Worm (Caenorhabditis elegans): ENCODE measurements around the gene C47E12.3.

The C47E12.3 gene

DNA sequence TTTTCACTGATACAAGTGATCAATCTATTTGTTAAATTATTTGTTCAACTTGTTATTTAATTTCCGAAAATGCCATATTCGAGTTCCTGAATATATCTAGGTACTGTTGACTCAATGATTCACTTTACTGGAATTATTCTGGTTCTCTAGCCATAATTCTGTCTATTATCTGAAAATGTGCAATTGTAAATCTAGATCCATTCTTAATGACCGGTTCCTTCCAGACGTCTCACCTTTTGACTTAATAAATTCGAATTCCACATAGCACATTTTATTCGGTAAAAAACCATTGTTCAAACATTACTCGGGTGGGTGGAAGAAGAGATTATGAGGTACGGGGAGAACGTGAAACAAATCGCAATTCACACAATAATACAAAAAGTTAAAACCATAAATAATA is 12.2 kb downstream of the C47E12.3 start:
- no peak for TF ChIP-seq ttx-3 (tag; optimal IDR thresholded peaks at IDR 0.05)
- no peak for TF ChIP-seq pag-3 (tag; optimal IDR thresholded peaks at IDR 0.05; ENCODE audit: borderline replicate concordance)
- no peak for TF ChIP-seq C38D4.7 (GFP tag; optimal IDR thresholded peaks at IDR 0.05)
- no peak for TF ChIP-seq ceh-31 (tag; optimal IDR thresholded peaks at IDR 0.05)
- TF ChIP-seq che-1 (tag; optimal IDR thresholded peaks at IDR 0.05), result no peak
- TF ChIP-seq F13H6.1 (tag; optimal IDR thresholded peaks at IDR 0.05), result no peak
- TF ChIP-seq unc-3 (GFP tag; conservative IDR thresholded peaks at IDR 0.05), result no peak
- TF ChIP-seq unc-3 (tag; optimal IDR thresholded peaks at IDR 0.05), result no peak
- TF ChIP-seq ztf-16 (tag; optimal IDR thresholded peaks at IDR 0.05), result no peak
- no peak for TF ChIP-seq C08G9.2 (tag; optimal IDR thresholded peaks at IDR 0.05)
- no peak for TF ChIP-seq K09A11.1 (tag; optimal IDR thresholded peaks at IDR 0.05; ENCODE audit: insufficient read depth)
- no peak for TF ChIP-seq mec-3 (tag; optimal IDR thresholded peaks at IDR 0.05; ENCODE audit: borderline replicate concordance)
- TF ChIP-seq Y22D7AL.16 (tag; optimal IDR thresholded peaks at IDR 0.05), result no peak
- no peak for TF ChIP-seq sox-2 (GFP tag; IDR thresholded peaks at IDR 0.05)
- TF ChIP-seq fkh-6 (tag; optimal IDR thresholded peaks at IDR 0.05), result no peak
- TF ChIP-seq tbx-2 (tag; optimal IDR thresholded peaks at IDR 0.05), result no peak
- no peak for TF ChIP-seq dve-1 (tag; optimal IDR thresholded peaks at IDR 0.05)
- TF ChIP-seq hlh-8 (tag; optimal IDR thresholded peaks at IDR 0.05), result no peak

- TF ChIP-seq K02D7.2 (tag; optimal IDR thresholded peaks at IDR 0.05) (no peak), sox-2 (GFP tag; IDR thresholded peaks at IDR 0.05) (no peak), lim-6 (tag; optimal IDR thresholded peaks at IDR 0.05) (no peak), che-1 (tag; optimal IDR thresholded peaks at IDR 0.05) (no peak), ceh-34 (tag; optimal IDR thresholded peaks at IDR 0.05) (no peak), tbx-7 (tag; optimal IDR thresholded peaks at IDR 0.05) (no peak), sox-4 (tag; optimal IDR thresholded peaks at IDR 0.05) (no peak)
These were observed 18.8 kb downstream of the C47E12.3 start, which contains the start of gene mam-2 for ce11 chrIV:9982895-9983294. TSS of gene mam-2 (plus strand) at chrIV:9983195.

- TF ChIP-seq ttx-3 (tag; optimal IDR thresholded peaks at IDR 0.05) (no peak), K02D7.2 (tag; optimal IDR thresholded peaks at IDR 0.05) (no peak), ceh-34 (tag; optimal IDR thresholded peaks at IDR 0.05) (no peak), npax-4 (tag; optimal IDR thresholded peaks at IDR 0.05) (no peak), ceh-9 (tag; optimal IDR thresholded peaks at IDR 0.05) (no peak), nhr-11 (tag; optimal IDR thresholded peaks at IDR 0.05) (no peak), fkh-6 (tag; optimal IDR thresholded peaks at IDR 0.05) (no peak), ceh-45 (GFP tag; IDR thresholded peaks at IDR 0.05) (no peak), ceh-18 (tag; optimal IDR thresholded peaks at IDR 0.05) (no peak), dmd-4 (tag; optimal IDR thresholded peaks at IDR 0.05; ENCODE audit: borderline replicate concordance) (no peak), dve-1 (tag; optimal IDR thresholded peaks at IDR 0.05) (no peak)
These were observed 19.3 kb downstream of the C47E12.3 start, which contains the start of gene rrp-1 for ce11 chrIV:9982226-9982794. TSS of gene rrp-1 (minus strand) at chrIV:9982276.

ce11 chrIV:9977602-9978172 is 24.0 kb downstream of the C47E12.3 start, which contains the start of gene dhp-2:
TSS of gene dhp-2 (plus strand) at chrIV:9978122.
- TF ChIP-seq ceh-34 (tag; optimal IDR thresholded peaks at IDR 0.05) (no peak), mec-3 (tag; optimal IDR thresholded peaks at IDR 0.05; ENCODE audit: borderline replicate concordance) (no peak), unc-42 (tag; optimal IDR thresholded peaks at IDR 0.05) (no peak), pros-1 (tag; optimal IDR thresholded peaks at IDR 0.05) (no peak), hlh-15 (tag; optimal IDR thresholded peaks at IDR 0.05) (no peak), ama-1 (optimal IDR thresholded peaks at IDR 0.05) (no peak), sox-2 (GFP tag; IDR thresholded peaks at IDR 0.05) (no peak), gmeb-2 (tag; optimal IDR thresholded peaks at IDR 0.05) (no peak), ceh-18 (tag; optimal IDR thresholded peaks at IDR 0.05) (no peak), T23F11.4 (GFP tag; optimal IDR thresholded peaks at IDR 0.05) (no peak), hlh-30 (tag; optimal IDR thresholded peaks at IDR 0.05; ENCODE audit: insufficient read depth) (no peak), elt-4 (tag; optimal IDR thresholded peaks at IDR 0.05) (no peak), ceh-19 (GFP tag; optimal IDR thresholded peaks at IDR 0.05) (no peak), ceh-22 (tag; optimal IDR thresholded peaks at IDR 0.05) (no peak)
